Worm (Caenorhabditis elegans) whole organism, L4 larva: Measurements from ENCODE around the gene tni-3.

ENCODE experiments used
- F49E8.2 ChIP-seq: sonication (generic microtip); optimal IDR thresholded peaks from 2 replicates; lab custom pipeline; 2016; ENCODE audit warnings: missing compliant biosample characterization, mild to moderate bottlenecking, missing genetic modification characterization, borderline replicate concordance
- T20F7.1 ChIP-seq: fragments of 200-800 bp; sonication (Bioruptor generic); optimal IDR thresholded peaks from 2 replicates; lab custom pipeline; 2018; ENCODE audit warnings: mild to moderate bottlenecking, missing genetic modification characterization, missing compliant biosample characterization
- Y5F2A.4 ChIP-seq: fragments of 200-800 bp; sonication (Bioruptor generic); optimal IDR thresholded peaks from 2 replicates; lab custom pipeline; 2018; ENCODE audit warnings: mild to moderate bottlenecking, missing genetic modification characterization, missing compliant biosample characterization
- Y75B8A.6 ChIP-seq: fragments of 200-800 bp; sonication (Bioruptor generic); IDR thresholded peaks from 2 replicates; pipeline ENCODE4 v1.3.6; 2022; ENCODE audit warnings: missing genetic modification reagents, missing genetic modification characterization, missing compliant biosample characterization
- ZK546.5 ChIP-seq, 2 experiments: sonication (generic microtip); optimal IDR thresholded peaks; 2 replicates each; lab custom pipeline; 2017; ENCODE audit warnings: missing biosample characterization in 2 of 2, missing genetic modification characterization in 2 of 2
- aha-1 ChIP-seq: fragments of 150-350 bp; peaks from one replicate; lab custom pipeline; 2014; ENCODE audit warnings: missing biosample characterization, missing genetic modification characterization
- daf-19 ChIP-seq: fragments of 200-800 bp; sonication (Bioruptor generic); conservative IDR thresholded peaks from 2 replicates; pipeline ENCODE4 v1.3.6; 2022; ENCODE audit warnings: missing genetic modification characterization, missing compliant biosample characterization
- dmd-6 ChIP-seq: fragments of 200-800 bp; sonication (Bioruptor generic); IDR thresholded peaks from 2 replicates; pipeline ENCODE4 v1.3.6; 2022; ENCODE audit warnings: missing genetic modification reagents, missing genetic modification characterization, missing compliant biosample characterization
- dmd-8 ChIP-seq: fragments of 200-800 bp; sonication (Bioruptor generic); IDR thresholded peaks from 2 replicates; pipeline ENCODE4 v1.3.6; 2022; ENCODE audit warnings: missing genetic modification characterization, missing compliant biosample characterization
- duxl-1 ChIP-seq: sonication (generic microtip); optimal IDR thresholded peaks from 2 replicates; lab custom pipeline; 2016; ENCODE audit warnings: mild to moderate bottlenecking, missing genetic modification characterization, moderate library complexity, missing compliant biosample characterization; ENCODE audit not compliant: poor library complexity
- jun-1 ChIP-seq: fragments of 150-350 bp; optimal IDR thresholded peaks from 2 replicates; lab custom pipeline; 2014; ENCODE audit warnings: missing biosample characterization, missing genetic modification reagents, missing genetic modification characterization
- nhr-10 ChIP-seq: fragments of 150-350 bp; optimal IDR thresholded peaks from 2 replicates; lab custom pipeline; 2014; ENCODE audit warnings: missing biosample characterization, missing genetic modification characterization
- nhr-111 ChIP-seq: fragments of 200-800 bp; sonication (Bioruptor generic); optimal IDR thresholded peaks from 2 replicates; lab custom pipeline; 2018; ENCODE audit warnings: mild to moderate bottlenecking, missing genetic modification characterization, missing compliant biosample characterization
- pqm-1 ChIP-seq: sonication (generic microtip); optimal IDR thresholded peaks from 2 replicates; lab custom pipeline; 2017; ENCODE audit warnings: missing biosample characterization, missing genetic modification characterization
- rbr-2 ChIP-seq: sonication (generic microtip); optimal IDR thresholded peaks from 2 replicates; lab custom pipeline; 2016; ENCODE audit warnings: missing genotype, missing genetic modification characterization, missing compliant biosample characterization
- sdz-12 ChIP-seq: fragments of 200-800 bp; sonication (Bioruptor generic); optimal IDR thresholded peaks from 2 replicates; lab custom pipeline; 2018; ENCODE audit warnings: mild to moderate bottlenecking, missing genetic modification characterization, missing compliant biosample characterization
- set-16 ChIP-seq: fragments of 200-800 bp; sonication (Bioruptor generic); IDR thresholded peaks from 2 replicates; pipeline ENCODE4 v1.3.6; 2022; ENCODE audit warnings: missing genetic modification reagents, missing genetic modification characterization, missing compliant biosample characterization
- skn-1 ChIP-seq: fragments of 150-350 bp; optimal IDR thresholded peaks from 2 replicates; lab custom pipeline; 2014; ENCODE audit warnings: missing biosample characterization, missing genetic modification characterization
- unc-62 ChIP-seq, 3 experiments: fragments of 150-350 bp in 1 of 3; sonication (generic microtip); optimal IDR thresholded peaks in 2 of 3; peaks in 1 of 3; 1 replicate in 1 of 3; 2 replicates in 2 of 3; lab custom pipeline; 2014 to 2017; ENCODE audit warnings: missing biosample characterization in 3 of 3, missing genetic modification characterization in 3 of 3, missing genetic modification reagents in 3 of 3, missing genotype in 1 of 3
- zag-1 ChIP-seq: fragments of 150-350 bp; optimal IDR thresholded peaks from 2 replicates; lab custom pipeline; 2014; ENCODE audit warnings: missing biosample characterization, missing genetic modification characterization
- zfp-2 ChIP-seq: sonication (generic microtip); optimal IDR thresholded peaks from 2 replicates; lab custom pipeline; 2016; ENCODE audit warnings: mild to moderate bottlenecking, missing genetic modification characterization, missing compliant biosample characterization
- zip-2 ChIP-seq: fragments of 150-350 bp; optimal IDR thresholded peaks from 2 replicates; lab custom pipeline; 2014; ENCODE audit warnings: missing biosample characterization, missing genetic modification characterization

The tni-3 gene

DNA sequence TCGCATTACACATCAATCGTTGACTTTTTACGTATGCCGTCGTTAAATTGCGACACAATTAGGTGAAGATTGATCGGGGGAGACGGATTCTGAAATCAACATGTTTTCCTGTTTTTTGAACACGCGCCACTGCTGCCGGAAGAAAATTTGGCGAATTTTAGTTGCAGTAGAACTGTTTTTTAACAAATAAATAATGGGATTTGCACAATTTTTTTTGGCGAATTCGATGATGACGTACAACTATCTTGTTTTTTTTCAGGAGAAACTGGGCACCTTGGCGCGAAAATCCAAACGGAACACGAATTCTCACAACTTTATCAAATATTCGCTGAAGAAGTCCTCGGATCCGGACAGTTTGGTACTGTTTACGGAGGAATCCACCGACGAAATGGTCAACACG, 48.9 kb downstream of the tni-3 start:
- TF ChIP-seq zag-1 (tag; lab: Kevin White, UChicago), result no peak
- no peak for TF ChIP-seq jun-1 (tag; lab: Kevin White, UChicago)
- TF ChIP-seq F49E8.2 (tag; lab: Kevin White, UChicago), result no peak
- TF ChIP-seq unc-62 (GFP tag; optimal IDR thresholded peaks at IDR 0.05 in 1 of 2; lab: Kevin White, UChicago), result peak in 1 of 2 experiments; percentile 21
- TF ChIP-seq unc-62 (tag; optimal IDR thresholded peaks at IDR 0.05; lab: Kevin White, UChicago), result no peak
- TF ChIP-seq ZK546.5 (tag; optimal IDR thresholded peaks at IDR 0.05; lab: Kevin White, UChicago), result no peak
- TF ChIP-seq dmd-6 (GFP tag; lab: Robert Waterston, UW), result no peak
- TF ChIP-seq Y75B8A.6 (GFP tag; lab: Robert Waterston, UW), result no peak
- no peak for TF ChIP-seq nhr-10
- TF ChIP-seq nhr-111 (GFP tag; lab: Kevin White, UChicago), result no peak
- no peak for TF ChIP-seq skn-1
- no peak for TF ChIP-seq duxl-1 (tag; lab: Kevin White, UChicago)
- TF ChIP-seq rbr-2 (tag; lab: Kevin White, UChicago), result no peak
- no peak for TF ChIP-seq sdz-12
- TF ChIP-seq pqm-1, result no peak
- no peak for TF ChIP-seq daf-19
- TF ChIP-seq aha-1 (tag; lab: Kevin White, UChicago), result peak; percentile 57
- no peak for TF ChIP-seq T20F7.1 (GFP tag; lab: Kevin White, UChicago)
- TF ChIP-seq, all 104 proteins: peak for 2

DNA sequence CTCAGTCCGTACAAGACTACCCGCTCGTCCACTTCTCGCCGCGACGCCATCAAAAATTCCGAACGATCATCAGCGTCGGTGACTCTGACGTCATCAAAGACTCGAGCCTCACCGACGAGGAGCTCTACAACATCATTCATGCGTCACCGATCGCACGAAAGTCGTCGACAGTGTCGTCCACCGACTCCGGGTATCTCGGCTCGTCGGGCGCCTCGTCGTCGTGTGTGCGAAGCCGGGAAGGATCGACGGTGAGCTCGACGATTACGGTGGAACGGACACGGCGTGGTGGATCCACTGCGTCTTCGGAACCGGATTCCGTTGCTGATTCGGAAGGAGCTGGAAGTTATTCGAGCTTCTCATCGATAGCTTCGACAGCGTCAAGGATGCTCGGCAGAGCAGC, 50.1 kb downstream of the tni-3 start:
- TF ChIP-seq set-16 (GFP tag; lab: Robert Waterston, UW) (peak; percentile 85), dmd-8 (no peak), Y5F2A.4 (GFP tag; lab: Kevin White, UChicago) (no peak), nhr-10 (no peak), zfp-2 (no peak), zip-2 (tag; lab: Kevin White, UChicago) (no peak), F49E8.2 (tag; lab: Kevin White, UChicago) (no peak)
